Worm (Caenorhabditis elegans): ENCODE results near the gene his-24.

ce11 chrX:14478193-14478592 lies 11.7 kb upstream of the his-24 start:
- TF ChIP-seq tab-1 (GFP tag; IDR thresholded peaks at IDR 0.05): no peak
- no peak for TF ChIP-seq T22C8.4 (GFP tag; IDR thresholded peaks at IDR 0.05)

Measured in whole organism, midembryonic.